Worm (Caenorhabditis elegans): ENCODE measurements around the gene sre-43.

- no peak for TF ChIP-seq lin-13 (GFP tag; optimal IDR thresholded peaks at IDR 0.05)
- no peak for TF ChIP-seq ztf-4 (tag; optimal IDR thresholded peaks at IDR 0.05)
- TF ChIP-seq ama-1 (optimal IDR thresholded peaks at IDR 0.05), result no peak
- no peak for TF ChIP-seq unc-55 (GFP tag; optimal IDR thresholded peaks at IDR 0.05)
- no peak for TF ChIP-seq nhr-77 (tag; optimal IDR thresholded peaks at IDR 0.05)
- no peak for TF ChIP-seq unc-39 (tag; optimal IDR thresholded peaks at IDR 0.05)
- TF ChIP-seq nhr-12 (tag; optimal IDR thresholded peaks at IDR 0.05), result no peak
- TF ChIP-seq nhr-21 (tag; optimal IDR thresholded peaks at IDR 0.05), result no peak
These were observed 36.3 kb upstream of the sre-43 start for ce11 chrII:14005183-14005582.
